Worm (Caenorhabditis elegans): ENCODE measurements around the gene kgb-1.

The kgb-1 gene

DNA sequence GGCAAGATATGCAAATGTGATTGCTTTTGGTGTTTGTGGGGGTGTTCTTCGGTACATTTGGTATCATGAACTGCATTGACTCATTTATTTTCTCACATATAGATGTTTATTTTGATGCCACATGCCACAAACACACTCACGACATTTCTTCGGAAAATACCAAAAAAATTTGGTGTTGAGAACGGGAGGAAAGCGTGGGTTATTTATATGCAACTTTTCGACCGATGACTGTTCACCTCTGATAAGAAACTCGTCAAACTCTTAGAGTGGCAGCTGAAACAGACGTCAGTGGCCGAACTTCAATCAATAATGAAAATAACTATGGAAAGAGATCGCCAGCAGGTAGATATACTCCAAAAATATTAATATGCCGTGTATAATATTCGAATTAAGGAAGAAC, 31.5 kb downstream of the kgb-1 start:
- no peak for TF ChIP-seq blmp-1 (tag; optimal IDR thresholded peaks at IDR 0.05)
- TF ChIP-seq efl-1 (optimal IDR thresholded peaks at IDR 0.05), result no peak
- peak in 1 of 2 experiments; percentile 53 for TF ChIP-seq efl-1 (GFP tag; optimal IDR thresholded peaks at IDR 0.05 in 1 of 2)

ce11 chrIV:377791-378190, 32.0 kb downstream of the kgb-1 start:
- no peak for TF ChIP-seq efl-1 (optimal IDR thresholded peaks at IDR 0.05)
- peak in 1 of 2 experiments; percentile 80 for TF ChIP-seq efl-1 (GFP tag; optimal IDR thresholded peaks at IDR 0.05 in 1 of 2)
- peak; percentile 70 for TF ChIP-seq blmp-1 (tag; optimal IDR thresholded peaks at IDR 0.05)
- TF ChIP-seq ama-1 (optimal IDR thresholded peaks at IDR 0.05), result no peak

ce11 chrIV:375915-376314, 33.9 kb downstream of the kgb-1 start, which contains the start of gene fln-1:
TSS of gene fln-1 (minus strand) at chrIV:376015.
- TF ChIP-seq hlh-17 (GFP tag; optimal IDR thresholded peaks at IDR 0.05; ENCODE audit: borderline replicate concordance), result no peak
- no peak for TF ChIP-seq efl-1 (optimal IDR thresholded peaks at IDR 0.05)
- TF ChIP-seq efl-1 (GFP tag; optimal IDR thresholded peaks at IDR 0.05 in 1 of 2), result peak in 1 of 2 experiments; percentile 48
- TF ChIP-seq C34B4.2 (tag; optimal IDR thresholded peaks at IDR 0.05), result no peak
- no peak for TF ChIP-seq lin-15B (tag; optimal IDR thresholded peaks at IDR 0.05)
- TF ChIP-seq lin-35 (GFP tag; optimal IDR thresholded peaks at IDR 0.05), result no peak
- TF ChIP-seq snu-23 (GFP tag; optimal IDR thresholded peaks at IDR 0.05), result no peak

DNA sequence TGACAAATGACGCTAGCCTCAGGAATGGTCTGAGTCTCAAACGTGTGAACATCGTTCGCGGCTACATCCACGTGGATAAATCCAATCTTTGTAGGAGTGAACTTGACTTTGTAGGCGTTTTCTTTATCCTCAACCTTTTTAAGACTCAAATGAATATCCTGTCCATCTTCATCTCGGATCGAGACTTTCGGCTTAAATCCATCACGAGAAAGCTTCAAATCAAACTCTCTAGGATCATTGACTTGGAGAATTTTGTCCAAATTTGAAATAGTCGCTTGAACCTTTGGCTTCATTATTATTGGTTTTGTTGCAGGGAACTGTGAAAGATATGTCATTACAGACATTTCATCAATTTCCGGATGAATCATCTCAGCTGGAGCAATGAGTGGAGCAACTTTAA, 35.9 kb downstream of the kgb-1 start:
- TF ChIP-seq fos-1 (tag; optimal IDR thresholded peaks at IDR 0.05) (no peak), mef-2 (tag; optimal IDR thresholded peaks at IDR 0.05) (no peak), fkh-8 (tag; optimal IDR thresholded peaks at IDR 0.05) (no peak), rnt-1 (tag; optimal IDR thresholded peaks at IDR 0.05) (no peak), hlh-4 (tag; optimal IDR thresholded peaks at IDR 0.05) (no peak), nhr-76 (tag; optimal IDR thresholded peaks at IDR 0.05) (no peak), ets-5 (GFP tag; IDR thresholded peaks at IDR 0.05) (no peak)

DNA sequence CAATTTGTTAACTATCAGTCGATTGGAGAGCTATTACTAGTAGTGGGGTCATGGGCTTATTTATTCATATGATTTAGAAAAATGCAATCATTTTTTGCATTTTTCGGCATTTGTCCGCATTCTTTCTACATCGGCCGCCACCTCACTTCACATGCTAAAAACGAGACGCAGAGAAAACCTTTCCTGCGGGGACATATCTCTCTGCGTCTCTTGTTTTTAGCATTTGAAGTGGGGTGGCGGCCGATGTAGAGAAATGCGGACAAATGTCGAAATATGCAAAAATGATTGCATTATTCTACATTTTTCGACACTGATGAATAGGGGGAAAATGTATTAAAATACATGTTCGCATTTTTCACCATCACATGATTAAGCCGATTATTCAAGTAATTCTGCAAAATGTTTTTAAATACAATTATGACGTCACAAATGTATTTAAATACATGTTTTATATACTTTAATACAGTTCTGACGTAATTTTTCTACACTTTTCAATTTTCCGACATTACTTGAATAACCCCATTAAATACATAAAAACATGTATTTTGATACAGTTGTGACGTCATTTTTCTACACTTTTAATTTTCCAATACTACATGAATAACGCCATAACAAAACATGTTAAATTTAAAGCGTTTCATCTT, 37.6 kb downstream of the kgb-1 start:
- TF ChIP-seq hpl-2 (GFP tag; optimal IDR thresholded peaks at IDR 0.05) (no peak), swsn-7 (tag; optimal IDR thresholded peaks at IDR 0.05) (peak; percentile 3), blmp-1 (tag; optimal IDR thresholded peaks at IDR 0.05) (no peak), egl-13 (tag; optimal IDR thresholded peaks at IDR 0.05) (no peak), ceh-82 (tag; optimal IDR thresholded peaks at IDR 0.05) (peak; percentile 21 to 68 (median 24)), nhr-47 (tag; optimal IDR thresholded peaks at IDR 0.05) (peak; percentile 14), mef-2 (tag; optimal IDR thresholded peaks at IDR 0.05) (no peak), mdl-1 (tag; optimal IDR thresholded peaks at IDR 0.05) (no peak), aly-2 (tag; optimal IDR thresholded peaks at IDR 0.05) (no peak), rnt-1 (tag; optimal IDR thresholded peaks at IDR 0.05) (no peak), lir-3 (tag; optimal IDR thresholded peaks at IDR 0.05; ENCODE audit: poor library complexity) (no peak), mep-1 (tag; optimal IDR thresholded peaks at IDR 0.05) (no peak), ets-5 (GFP tag; IDR thresholded peaks at IDR 0.05) (no peak), jun-1 (tag; optimal IDR thresholded peaks at IDR 0.05) (no peak), vab-15 (tag; optimal IDR thresholded peaks at IDR 0.05) (no peak), nhr-71 (tag; optimal IDR thresholded peaks at IDR 0.05) (no peak), unc-86 (tag; optimal IDR thresholded peaks at IDR 0.05) (peak; percentile 17), mab-9 (GFP tag; IDR thresholded peaks at IDR 0.05) (no peak), pax-3 (tag; optimal IDR thresholded peaks at IDR 0.05) (no peak), aha-1 (tag; optimal IDR thresholded peaks at IDR 0.05) (no peak), lsy-2 (tag; optimal IDR thresholded peaks at IDR 0.05) (peak in 1 of 2 experiments; percentile 9), C34B4.2 (tag; optimal IDR thresholded peaks at IDR 0.05) (no peak), efl-1 (optimal IDR thresholded peaks at IDR 0.05) (peak; percentile 45 to 48), efl-1 (GFP tag; optimal IDR thresholded peaks at IDR 0.05 in 1 of 2) (peak in 1 of 2 experiments; percentile 12), egl-27 (tag; optimal IDR thresholded peaks at IDR 0.05) (no peak), nhr-20 (tag; optimal IDR thresholded peaks at IDR 0.05) (no peak), hlh-4 (tag; optimal IDR thresholded peaks at IDR 0.05) (no peak), unc-98 (GFP tag; IDR thresholded peaks at IDR 0.05) (no peak), sptf-1 (tag; optimal IDR thresholded peaks at IDR 0.05) (no peak), dpl-1 (GFP tag; optimal IDR thresholded peaks at IDR 0.05) (peak in 1 of 3 experiments; percentile 25), lin-39 (tag; optimal IDR thresholded peaks at IDR 0.05) (no peak), ceh-63 (GFP tag; optimal IDR thresholded peaks at IDR 0.05) (no peak), lin-35 (GFP tag; optimal IDR thresholded peaks at IDR 0.05) (no peak), unc-30 (tag; optimal IDR thresholded peaks at IDR 0.05) (no peak), nhr-84 (tag; optimal IDR thresholded peaks at IDR 0.05) (no peak), tlp-1 (tag; optimal IDR thresholded peaks at IDR 0.05) (no peak)
